Worm (Caenorhabditis elegans) whole organism, mixed stage, embryonic: ENCODE results near the gene srh-147.

Experiments used
- M03D4.4 ChIP-seq: sonication (generic microtip); optimal IDR thresholded peaks from 2 replicates; lab custom pipeline; 2017; ENCODE audit warnings: mild to moderate bottlenecking, missing genetic modification characterization, missing compliant biosample characterization
- ces-1 ChIP-seq: fragments of 150-350 bp; optimal IDR thresholded peaks from 2 replicates; lab custom pipeline; 2014; ENCODE audit warnings: missing biosample characterization, missing genetic modification reagents, missing genetic modification characterization
- elt-1 ChIP-seq: sonication (generic microtip); optimal IDR thresholded peaks from 2 replicates; lab custom pipeline; 2017; ENCODE audit warnings: missing genetic modification characterization, mild to moderate bottlenecking, missing compliant biosample characterization, antibody characterized with exemption, moderate library complexity, borderline replicate concordance; ENCODE audit not compliant: insufficient read depth
- lin-13 ChIP-seq: fragments of 150-350 bp; optimal IDR thresholded peaks from 2 replicates; lab custom pipeline; 2014; ENCODE audit warnings: missing biosample characterization, missing genetic modification characterization
- nhr-12 ChIP-seq: fragments of 150-350 bp; optimal IDR thresholded peaks from 2 replicates; lab custom pipeline; 2014; ENCODE audit warnings: missing biosample characterization, missing genetic modification characterization
- nhr-237 ChIP-seq: fragments of 150-350 bp; optimal IDR thresholded peaks from 2 replicates; lab custom pipeline; 2014; ENCODE audit warnings: missing biosample characterization, missing genetic modification characterization
- nhr-28 ChIP-seq: fragments of 150-350 bp; optimal IDR thresholded peaks from 2 replicates; lab custom pipeline; 2014; ENCODE audit warnings: missing biosample characterization, missing genetic modification characterization
- snpc-4 ChIP-seq: fragments of 150-350 bp; optimal IDR thresholded peaks from 2 replicates; lab custom pipeline; 2014; ENCODE audit warnings: missing biosample characterization, missing genetic modification characterization
- sptf-1 ChIP-seq: sonication (generic microtip); optimal IDR thresholded peaks from 2 replicates; lab custom pipeline; 2017; ENCODE audit warnings: mild to moderate bottlenecking, missing genetic modification characterization, moderate library complexity, missing compliant biosample characterization
- unc-120 ChIP-seq: sonication (generic microtip); optimal IDR thresholded peaks from 2 replicates; lab custom pipeline; 2017; ENCODE audit warnings: missing genetic modification characterization, missing compliant biosample characterization; ENCODE audit not compliant: poor library complexity, severe bottlenecking
- unc-62 ChIP-seq: fragments of 150-350 bp; optimal IDR thresholded peaks from 2 replicates; lab custom pipeline; 2014; ENCODE audit warnings: missing biosample characterization, missing genetic modification reagents, missing genetic modification characterization
- ztf-11 ChIP-seq: fragments of 150-350 bp; optimal IDR thresholded peaks from 2 replicates; lab custom pipeline; 2014; ENCODE audit warnings: missing biosample characterization, missing genetic modification characterization

- TF ChIP-seq sptf-1 (tag; lab: Kevin White, UChicago) = no peak
- no peak for TF ChIP-seq unc-120 (tag; lab: Kevin White, UChicago)
- TF ChIP-seq nhr-12 (tag; lab: Kevin White, UChicago) = no peak
- TF ChIP-seq unc-62 (GFP tag; lab: Kevin White, UChicago) = no peak
- no peak for TF ChIP-seq elt-1
- no peak for TF ChIP-seq ztf-11 (tag; lab: Kevin White, UChicago)
- TF ChIP-seq snpc-4 (tag; lab: Kevin White, UChicago) = no peak
- no peak for TF ChIP-seq M03D4.4 (tag; lab: Kevin White, UChicago)
- no peak for TF ChIP-seq ces-1 (GFP tag; lab: Kevin White, UChicago)
- no peak for TF ChIP-seq nhr-28 (tag; lab: Kevin White, UChicago)
- peak; percentile 57 for TF ChIP-seq nhr-237
- no peak for TF ChIP-seq lin-13 (tag; lab: Kevin White, UChicago)
These were observed 30.6 kb upstream of the srh-147 start for ce11 chrV:15880705-15881104.
